Worm (Caenorhabditis elegans): ENCODE data around the gene flp-10.
A peak's percentile ranks its signal among the peaks of the same experiment; 100 is the strongest.

Gene flp-10

ce11 chrIV:7909455-7910141 lies 40.9 kb downstream of the flp-10 start (continued):
- TF ChIP-seq mep-1 (tag; optimal IDR thresholded peaks at IDR 0.05) (peak; percentile 31), dpl-1 (GFP tag; optimal IDR thresholded peaks at IDR 0.05) (no peak), arid-1 (GFP tag; conservative IDR thresholded peaks at IDR 0.05) (no peak), snpc-4 (tag; optimal IDR thresholded peaks at IDR 0.05) (no peak), gei-8 (GFP tag; optimal IDR thresholded peaks at IDR 0.05) (no peak), nhr-76 (tag; optimal IDR thresholded peaks at IDR 0.05) (no peak), ceh-62 (tag; optimal IDR thresholded peaks at IDR 0.05) (no peak), nhr-77 (tag; optimal IDR thresholded peaks at IDR 0.05) (no peak), nhr-237 (tag; optimal IDR thresholded peaks at IDR 0.05) (no peak), lin-15B (tag; optimal IDR thresholded peaks at IDR 0.05) (no peak), mdt-29 (GFP tag; IDR thresholded peaks at IDR 0.05) (no peak), zip-2 (tag; optimal IDR thresholded peaks at IDR 0.05) (no peak), ZK546.5 (tag; optimal IDR thresholded peaks at IDR 0.05) (no peak), vab-7 (GFP tag; IDR thresholded peaks at IDR 0.05) (0 out of 2 replicates have a peak, but pooled peaks have one; percentile 14), egl-43 (GFP tag; IDR thresholded peaks at IDR 0.05) (no peak; the same call in 1 of the 2 replicates), aha-1 (tag) (no peak), hmg-1.1 (GFP tag; IDR thresholded peaks at IDR 0.05) (0 out of 2 replicates have a peak, but pooled peaks have one; percentile 33), pha-4 (GFP tag; IDR thresholded peaks at IDR 0.05) (no peak), pha-4 (tag; optimal IDR thresholded peaks at IDR 0.05) (no peak), egl-27 (tag; optimal IDR thresholded peaks at IDR 0.05) (no peak), nhr-111 (GFP tag; optimal IDR thresholded peaks at IDR 0.05) (no peak), snpc-1.2 (GFP tag; IDR thresholded peaks at IDR 0.05) (0 out of 2 replicates have a peak, but pooled peaks have one; percentile 28), dve-1 (tag; optimal IDR thresholded peaks at IDR 0.05; ENCODE audit: insufficient read depth) (peak; percentile 2), lin-38 (GFP tag; IDR thresholded peaks at IDR 0.05) (peak; percentile 16; the same call in 1 of the 2 replicates), R02D3.7 (tag; optimal IDR thresholded peaks at IDR 0.05) (no peak), pqm-1 (tag; optimal IDR thresholded peaks at IDR 0.05) (no peak), php-3 (GFP tag; IDR thresholded peaks at IDR 0.05) (no peak), hif-1 (tag; optimal IDR thresholded peaks at IDR 0.05) (no peak), mes-2 (tag; optimal IDR thresholded peaks at IDR 0.05; ENCODE audit: poor library complexity, severe bottlenecking) (peak; percentile 45), F10B5.3 (tag; optimal IDR thresholded peaks at IDR 0.05) (no peak), lin-39 (tag; optimal IDR thresholded peaks at IDR 0.05) (no peak), nhr-10 (tag; optimal IDR thresholded peaks at IDR 0.05) (no peak), zag-1 (tag; optimal IDR thresholded peaks at IDR 0.05) (no peak), daf-19 (GFP tag; conservative IDR thresholded peaks at IDR 0.05) (no peak)

ce11 chrIV:7910197-7910735 lies 41.6 kb downstream of the flp-10 start, which contains the start of the genes npp-27 and ntl-4:
TSS of gene npp-27 (minus strand) at chrIV:7910247.
TSS of gene ntl-4 (plus strand) at chrIV:7910575.
- TF ChIP-seq gei-8 (GFP tag; optimal IDR thresholded peaks at IDR 0.05) (no peak), T20F7.1 (GFP tag; optimal IDR thresholded peaks at IDR 0.05) (no peak), egl-27 (tag; optimal IDR thresholded peaks at IDR 0.05) (no peak), ctbp-1 (GFP tag; IDR thresholded peaks at IDR 0.05) (0 out of 2 replicates have a peak, but pooled peaks have one; percentile 43), madf-5 (GFP tag; IDR thresholded peaks at IDR 0.05) (no peak), vab-7 (GFP tag; IDR thresholded peaks at IDR 0.05) (no peak), lim-7 (GFP tag; IDR thresholded peaks at IDR 0.05) (no peak), mdl-1 (tag; optimal IDR thresholded peaks at IDR 0.05) (peak in 1 of 2 experiments; percentile 6), F26F4.8 (GFP tag; conservative IDR thresholded peaks at IDR 0.05) (no peak), duxl-1 (tag; optimal IDR thresholded peaks at IDR 0.05; ENCODE audit: poor library complexity) (no peak), zip-2 (tag; optimal IDR thresholded peaks at IDR 0.05) (no peak), aly-2 (tag; optimal IDR thresholded peaks at IDR 0.05) (no peak), unc-39 (tag; optimal IDR thresholded peaks at IDR 0.05) (no peak), unc-62 (GFP tag; optimal IDR thresholded peaks at IDR 0.05 in 1 of 2) (no peak), unc-62 (tag; optimal IDR thresholded peaks at IDR 0.05) (no peak), nhr-48 (tag; optimal IDR thresholded peaks at IDR 0.05) (no peak), ceh-20 (GFP tag; IDR thresholded peaks at IDR 0.05) (no peak), zfp-3 (GFP tag; conservative IDR thresholded peaks at IDR 0.05) (no peak), ZK337.2 (GFP tag; IDR thresholded peaks at IDR 0.05) (no peak), ceh-28 (tag; optimal IDR thresholded peaks at IDR 0.05) (no peak), saeg-2 (GFP tag; IDR thresholded peaks at IDR 0.05) (no peak)
